Fruit fly (Drosophila melanogaster): ENCODE results near the gene disco-r.

The disco-r gene

DNA sequence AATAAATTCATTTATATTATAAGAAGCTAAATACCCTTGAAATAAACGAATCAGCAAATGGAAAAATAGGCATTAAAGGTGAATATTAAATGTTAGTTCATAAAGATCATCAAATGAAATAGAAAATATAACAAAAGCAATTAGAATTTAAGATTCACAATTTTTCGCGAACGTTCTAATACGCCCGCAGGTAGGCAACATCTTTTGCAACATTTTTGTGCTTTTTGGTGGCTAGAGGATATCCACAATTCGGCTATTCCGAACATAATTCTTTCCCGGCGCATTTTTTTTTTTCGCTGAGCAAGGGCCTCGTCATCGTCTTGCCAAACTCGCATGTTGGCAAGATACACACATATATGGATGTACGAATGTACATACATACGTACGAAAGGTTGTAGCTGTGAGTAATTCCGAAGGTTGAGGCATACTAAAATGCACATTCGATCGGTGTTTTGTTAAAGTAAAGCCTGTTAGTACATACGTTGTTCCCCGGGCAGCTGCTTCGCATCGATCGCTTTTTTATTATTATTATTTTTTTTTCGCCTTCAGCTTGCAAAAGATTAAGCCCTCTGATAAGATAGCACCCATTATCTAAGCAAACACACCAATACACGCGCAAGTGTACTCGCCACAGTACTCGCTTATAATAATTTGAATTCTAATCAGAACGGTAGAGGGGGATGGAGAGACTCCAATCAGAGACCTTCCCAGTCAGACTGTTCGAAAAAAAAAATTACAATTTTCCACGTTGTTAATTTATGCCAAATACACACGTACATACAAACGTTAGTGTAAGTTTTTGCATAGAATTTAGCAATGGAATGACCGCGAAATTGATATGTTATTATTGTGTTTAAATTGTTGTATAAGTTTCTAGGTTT lies 46.2 kb downstream of the disco-r start (continued):
- TF ChIP-seq yki (optimal IDR thresholded peaks at IDR 0.05) (no peak), CG17385 (GFP tag; optimal IDR thresholded peaks at IDR 0.05) (no peak), HLH3B (GFP tag; IDR thresholded peaks at IDR 0.05) (no peak), jigr1 (GFP tag; IDR thresholded peaks at IDR 0.05) (no peak), CG2202 (tag; optimal IDR thresholded peaks at IDR 0.05) (no peak), CG8290 (GFP tag; optimal IDR thresholded peaks at IDR 0.05) (no peak), CG8290 (tag; optimal IDR thresholded peaks at IDR 0.05) (peak in 1 of 2 experiments; percentile 38), CG16813 (GFP tag; IDR thresholded peaks at IDR 0.05; ENCODE audit: partially characterized antibody) (no peak), pan (optimal IDR thresholded peaks at IDR 0.05) (no peak), pan (GFP tag; optimal IDR thresholded peaks at IDR 0.05 in 1 of 2, IDR thresholded peaks at IDR 0.05 in 1 of 2) (peak in 1 of 2 experiments; percentile 35), CG32772 (GFP tag; IDR thresholded peaks at IDR 0.05) (no peak), CG34422 (GFP tag; IDR thresholded peaks at IDR 0.05) (no peak), CG3726 (GFP tag; IDR thresholded peaks at IDR 0.05) (no peak), CG8359 (GFP tag; optimal IDR thresholded peaks at IDR 0.05; ENCODE audit: borderline replicate concordance) (no peak), tll (GFP tag; optimal IDR thresholded peaks at IDR 0.05) (no peak), CG7963 (GFP tag; IDR thresholded peaks at IDR 0.05; ENCODE audit: partially characterized antibody) (no peak), CG10147 (GFP tag; optimal IDR thresholded peaks at IDR 0.05) (no peak), toy (GFP tag; IDR thresholded peaks at IDR 0.05) (no peak), shn (GFP tag; optimal IDR thresholded peaks at IDR 0.05) (no peak), crc (GFP tag; optimal IDR thresholded peaks at IDR 0.05) (no peak), Atf-2 (GFP tag; optimal IDR thresholded peaks at IDR 0.05) (no peak), lov (optimal IDR thresholded peaks at IDR 0.05) (no peak), lov (GFP tag; IDR thresholded peaks at IDR 0.05) (no peak), Dfd (GFP tag; optimal IDR thresholded peaks at IDR 0.05) (no peak), hkb (optimal IDR thresholded peaks at IDR 0.05) (no peak), hkb (GFP tag; IDR thresholded peaks at IDR 0.05) (no peak), HLHmδ (GFP tag; optimal IDR thresholded peaks at IDR 0.05) (no peak), CG8281 (tag; optimal IDR thresholded peaks at IDR 0.05) (no peak), ken (GFP tag; IDR thresholded peaks at IDR 0.05) (no peak), al (GFP tag; IDR thresholded peaks at IDR 0.05) (peak; percentile 21; the same call in 1 of the 2 replicates), CoRest (tag; optimal IDR thresholded peaks at IDR 0.05) (peak; percentile 17), CG9932 (GFP tag; IDR thresholded peaks at IDR 0.05) (peak; percentile 40; the same call in 1 of the 2 replicates), zen (tag; optimal IDR thresholded peaks at IDR 0.05) (no peak), ttk (GFP tag; IDR thresholded peaks at IDR 0.05) (no peak), cwo (GFP tag; optimal IDR thresholded peaks at IDR 0.05) (peak; percentile 23), Hsf (GFP tag; optimal IDR thresholded peaks at IDR 0.05) (no peak), CG12299 (tag; optimal IDR thresholded peaks at IDR 0.05) (no peak), Mrtf (GFP tag; IDR thresholded peaks at IDR 0.05) (no peak), sna (GFP tag; IDR thresholded peaks at IDR 0.05; ENCODE audit: partially characterized antibody) (no peak), CG10565 (GFP tag; optimal IDR thresholded peaks at IDR 0.05) (no peak), CG30020 (tag; optimal IDR thresholded peaks at IDR 0.05) (no peak), D (optimal IDR thresholded peaks at IDR 0.05) (no peak), D (GFP tag; optimal IDR thresholded peaks at IDR 0.05) (no peak), insv (GFP tag; optimal IDR thresholded peaks at IDR 0.05) (peak; percentile 34 to 92), caup (GFP tag; optimal IDR thresholded peaks at IDR 0.05; ENCODE audit: severe bottlenecking) (peak; percentile 2), pb (GFP tag; optimal IDR thresholded peaks at IDR 0.05) (no peak), trem (tag; optimal IDR thresholded peaks at IDR 0.05) (no peak), CG10209 (GFP tag; optimal IDR thresholded peaks at IDR 0.05) (no peak), CG3407 (GFP tag; optimal IDR thresholded peaks at IDR 0.05) (no peak), CG3281 (GFP tag; optimal IDR thresholded peaks at IDR 0.05) (peak; percentile 38), run (tag; optimal IDR thresholded peaks at IDR 0.05) (no peak)

Measured in whole organism, embryonic.